Worm (Caenorhabditis elegans): ENCODE results near the gene Y11D7A.9.

- TF ChIP-seq tab-1 (GFP tag; IDR thresholded peaks at IDR 0.05) (no peak), T22C8.4 (GFP tag; IDR thresholded peaks at IDR 0.05) (no peak), klf-2 (GFP tag; conservative IDR thresholded peaks at IDR 0.05) (no peak), flt-1 (GFP tag; IDR thresholded peaks at IDR 0.05) (no peak)
These were observed 11.7 kb upstream of the Y11D7A.9 start for ce11 chrIV:9267581-9267980.
